Fruit fly (Drosophila melanogaster) whole organism, embryonic: ENCODE measurements around the gene ss.
A peak's percentile ranks its signal among the peaks of the same experiment; 100 is the strongest.

Source experiments
- ATbp ChIP-seq: fragments of 200-800 bp; sonication (Bioruptor generic); optimal IDR thresholded peaks from 2 replicates; lab custom pipeline; 2017; ENCODE audit warnings: missing biosample characterization, mild to moderate bottlenecking, missing genetic modification characterization, missing genetic modification reagents
- B-H1 ChIP-seq: fragments of 200-800 bp; sonication (Bioruptor generic); IDR thresholded peaks from 3 replicates; pipeline ENCODE4 v1.3.6; 2022; ENCODE audit warnings: missing biosample characterization, missing genetic modification characterization
- CG10209 ChIP-seq: fragments of 200-800 bp; sonication (Bioruptor generic); optimal IDR thresholded peaks from 3 replicates; lab custom pipeline; 2017; ENCODE audit warnings: missing biosample characterization, mild to moderate bottlenecking, missing genetic modification characterization, missing genetic modification reagents
- CG11247 ChIP-seq: fragments of 200-800 bp; sonication (Bioruptor generic); IDR thresholded peaks from 2 replicates; pipeline ENCODE4 v1.3.6; 2022; ENCODE audit warnings: missing biosample characterization, missing genetic modification characterization
- CG12104 ChIP-seq: fragments of 200-800 bp; sonication (Bioruptor generic); optimal IDR thresholded peaks from 3 replicates; lab custom pipeline; 2016; ENCODE audit warnings: missing biosample characterization, missing genetic modification characterization
- CG13123 ChIP-seq: fragments of 200-800 bp; sonication (Bioruptor generic); optimal IDR thresholded peaks from 2 replicates; lab custom pipeline; 2016; ENCODE audit warnings: missing biosample characterization, missing genetic modification characterization
- CG17361 ChIP-seq: fragments of 200-800 bp; sonication (Bioruptor generic); IDR thresholded peaks from 3 replicates; pipeline ENCODE4 v1.3.6; 2022; ENCODE audit warnings: missing biosample characterization, missing genetic modification characterization
- CG1792 ChIP-seq: fragments of 200-800 bp; sonication (Bioruptor generic); optimal IDR thresholded peaks from 2 replicates; lab custom pipeline; 2016; ENCODE audit warnings: missing biosample characterization, missing genetic modification characterization
- CG2678 ChIP-seq: fragments of 200-800 bp; sonication (Bioruptor generic); optimal IDR thresholded peaks from 3 replicates; lab custom pipeline; 2019; ENCODE audit warnings: missing biosample characterization, mild to moderate bottlenecking, missing genetic modification characterization, moderate library complexity
- CG3065 ChIP-seq: fragments of 200-800 bp; sonication (Bioruptor generic); optimal IDR thresholded peaks from 2 replicates; lab custom pipeline; 2016; ENCODE audit warnings: missing biosample characterization, missing genetic modification characterization
- CG3163 ChIP-seq: fragments of 200-800 bp; sonication (Bioruptor generic); optimal IDR thresholded peaks from 3 replicates; lab custom pipeline; 2016; ENCODE audit warnings: missing biosample characterization, missing genetic modification characterization
- CG33213 ChIP-seq: fragments of 200-800 bp; sonication (Bioruptor generic); optimal IDR thresholded peaks from 3 replicates; lab custom pipeline; 2016; ENCODE audit warnings: missing biosample characterization, missing genetic modification characterization
- CG3995 ChIP-seq: fragments of 200-800 bp; sonication (Bioruptor generic); optimal IDR thresholded peaks from 3 replicates; lab custom pipeline; 2016; ENCODE audit warnings: missing biosample characterization, missing genetic modification characterization
- CG4730 ChIP-seq: fragments of 200-800 bp; sonication (Bioruptor generic); IDR thresholded peaks from 2 replicates; pipeline ENCODE4 v1.3.6; 2022; ENCODE audit warnings: missing biosample characterization, missing genetic modification characterization
- CG4820 ChIP-seq: fragments of 200-800 bp; sonication (Bioruptor generic); optimal IDR thresholded peaks from 3 replicates; lab custom pipeline; 2016; ENCODE audit warnings: missing biosample characterization, missing genetic modification characterization
- CG6683 ChIP-seq: fragments of 200-800 bp; sonication (Bioruptor generic); optimal IDR thresholded peaks from 2 replicates; lab custom pipeline; 2017; ENCODE audit warnings: missing biosample characterization, mild to moderate bottlenecking, missing genetic modification characterization, missing genetic modification reagents
- CG7786 ChIP-seq: fragments of 200-800 bp; sonication (Bioruptor generic); optimal IDR thresholded peaks from 2 replicates; lab custom pipeline; 2016; ENCODE audit warnings: missing biosample characterization, missing genetic modification characterization
- CG7987 ChIP-seq: fragments of 200-800 bp; sonication (Bioruptor generic); optimal IDR thresholded peaks from 2 replicates; lab custom pipeline; 2018; ENCODE audit warnings: missing biosample characterization, mild to moderate bottlenecking, missing genetic modification characterization, moderate library complexity
- Dad ChIP-seq: fragments of 200-800 bp; sonication (Bioruptor generic); optimal IDR thresholded peaks from 3 replicates; lab custom pipeline; 2016; ENCODE audit warnings: missing biosample characterization, missing genetic modification characterization
- Dp ChIP-seq: fragments of 200-800 bp; sonication (Bioruptor generic); optimal IDR thresholded peaks from 2 replicates; lab custom pipeline; 2018; ENCODE audit warnings: missing biosample characterization, mild to moderate bottlenecking, missing genetic modification characterization, moderate library complexity
- Drgx ChIP-seq: fragments of 200-800 bp; sonication (Bioruptor generic); IDR thresholded peaks from 2 replicates; pipeline ENCODE4 v1.3.6; 2022; ENCODE audit warnings: missing biosample characterization, missing genetic modification characterization
- Eip74EF ChIP-seq, 2 experiments: fragments of 200-800 bp in 1 of 2; fragments of >200 bp in 1 of 2; sonication (Bioruptor generic) in 1 of 2; optimal IDR thresholded peaks; 2 replicates each; lab custom pipeline; 2017 to 2019; ENCODE audit warnings: missing biosample characterization in 2 of 2, missing genetic modification characterization in 2 of 2, mild to moderate bottlenecking in 1 of 2, moderate library complexity in 1 of 2
- Hmr ChIP-seq: fragments of 200-800 bp; sonication (Bioruptor generic); optimal IDR thresholded peaks from 3 replicates; lab custom pipeline; 2017; ENCODE audit warnings: mild to moderate bottlenecking, missing biosample characterization, missing genetic modification reagents, missing genetic modification characterization
- Mad ChIP-seq: fragments of 200-800 bp; sonication (Bioruptor generic); optimal IDR thresholded peaks from 2 replicates; lab custom pipeline; 2016; ENCODE audit warnings: missing biosample characterization, missing genetic modification characterization
- Meics ChIP-seq: fragments of 200-800 bp; sonication (Bioruptor generic); optimal IDR thresholded peaks from 2 replicates; lab custom pipeline; 2017; ENCODE audit warnings: missing biosample characterization, mild to moderate bottlenecking, missing genetic modification characterization
- Neu2 ChIP-seq: fragments of 200-800 bp; sonication (Bioruptor generic); optimal IDR thresholded peaks from 3 replicates; lab custom pipeline; 2016; ENCODE audit warnings: missing biosample characterization, missing genetic modification characterization, borderline replicate concordance
- Oli ChIP-seq: fragments of 200-800 bp; sonication (Bioruptor generic); optimal IDR thresholded peaks from 2 replicates; lab custom pipeline; 2018; ENCODE audit warnings: missing biosample characterization, mild to moderate bottlenecking, missing genetic modification characterization, moderate library complexity
- Ravus ChIP-seq: fragments of 200-800 bp; sonication (Bioruptor generic); IDR thresholded peaks from 2 replicates; pipeline ENCODE4 v1.3.6; 2022; ENCODE audit warnings: missing biosample characterization, missing genetic modification characterization
- Ssrp ChIP-seq: fragments of 200-800 bp; sonication (Bioruptor generic); optimal IDR thresholded peaks from 2 replicates; lab custom pipeline; 2018; ENCODE audit warnings: missing biosample characterization, mild to moderate bottlenecking, missing genetic modification characterization, moderate library complexity
- Usf ChIP-seq: fragments of 200-800 bp; sonication (Bioruptor generic); optimal IDR thresholded peaks from 2 replicates; lab custom pipeline; 2017; ENCODE audit warnings: missing genotype, missing biosample characterization, missing genetic modification characterization
- Xbp1 ChIP-seq: fragments of 200-800 bp; sonication (Bioruptor generic); optimal IDR thresholded peaks from 3 replicates; lab custom pipeline; 2016; ENCODE audit warnings: missing biosample characterization, mild to moderate bottlenecking, missing genetic modification characterization
- abd-A ChIP-seq: fragments of 200-800 bp; sonication (Bioruptor generic); optimal IDR thresholded peaks from 3 replicates; lab custom pipeline; 2019; ENCODE audit warnings: missing biosample characterization, mild to moderate bottlenecking, missing genetic modification characterization, moderate library complexity
- ap ChIP-seq: fragments of 200-800 bp; sonication (Bioruptor generic); IDR thresholded peaks from 2 replicates; pipeline ENCODE4 v1.3.6; 2022; ENCODE audit warnings: missing biosample characterization, missing genetic modification characterization
- bab2 ChIP-seq: fragments of 200-800 bp; sonication (Bioruptor generic); optimal IDR thresholded peaks from 2 replicates; lab custom pipeline; 2016; ENCODE audit warnings: missing biosample characterization, missing genetic modification characterization
- bigmax ChIP-seq: fragments of 200-800 bp; sonication (Bioruptor generic); optimal IDR thresholded peaks from 2 replicates; lab custom pipeline; 2018; ENCODE audit warnings: missing biosample characterization, mild to moderate bottlenecking, missing genetic modification characterization
- bowl ChIP-seq: fragments of 200-800 bp; sonication (Bioruptor generic); IDR thresholded peaks from 2 replicates; pipeline ENCODE4 v1.3.6; 2022; ENCODE audit warnings: missing biosample characterization, missing genetic modification characterization
- chinmo ChIP-seq: fragments of 200-800 bp; sonication (Bioruptor generic); IDR thresholded peaks from 4 replicates; pipeline ENCODE4 v1.3.6; 2022; ENCODE audit warnings: missing biosample characterization, missing genetic modification characterization; ENCODE audit not compliant: partially characterized antibody
- crol ChIP-seq: fragments of 200-800 bp; sonication (Bioruptor generic); IDR thresholded peaks from 2 replicates; pipeline ENCODE4 v1.3.6; 2022; ENCODE audit warnings: missing biosample characterization, missing genetic modification characterization
- cwo ChIP-seq: fragments of 200-800 bp; sonication (Bioruptor generic); optimal IDR thresholded peaks from 3 replicates; lab custom pipeline; 2017; ENCODE audit warnings: missing biosample characterization, missing genetic modification characterization, mild to moderate bottlenecking, moderate library complexity, missing genetic modification reagents
- disco-r ChIP-seq: fragments of 200-800 bp; sonication (Bioruptor generic); optimal IDR thresholded peaks from 2 replicates; lab custom pipeline; 2016; ENCODE audit warnings: missing biosample characterization, missing genetic modification characterization
- gt ChIP-seq: fragments of 200-800 bp; sonication (Bioruptor generic); IDR thresholded peaks from 2 replicates; pipeline ENCODE4 v1.3.6; 2022; ENCODE audit warnings: missing biosample characterization, missing genetic modification characterization
- kni ChIP-seq: fragments of 200-800 bp; sonication (Bioruptor generic); optimal IDR thresholded peaks from 3 replicates; lab custom pipeline; 2017; ENCODE audit warnings: mild to moderate bottlenecking, missing biosample characterization, missing genetic modification reagents, missing genetic modification characterization
- nmo ChIP-seq: fragments of 200-800 bp; sonication (Bioruptor generic); optimal IDR thresholded peaks from 2 replicates; lab custom pipeline; 2018; ENCODE audit warnings: missing biosample characterization, mild to moderate bottlenecking, missing genetic modification characterization, moderate library complexity
- pan ChIP-seq, 4 experiments: fragments of >200 bp in 3 of 4; fragments of 200-800 bp in 1 of 4; sonication (Bioruptor generic) in 1 of 4; optimal IDR thresholded peaks in 3 of 4; IDR thresholded peaks in 1 of 4; 2 replicates each; pipeline versions ENCODE4 v1.3.6 to Lab custom; 2017 to 2022; ENCODE audit warnings: missing biosample characterization in 2 of 4, missing genetic modification characterization in 2 of 4, mixed read lengths in 1 of 4
- pfk ChIP-seq: fragments of 200-800 bp; sonication (Bioruptor generic); optimal IDR thresholded peaks from 2 replicates; lab custom pipeline; 2018; ENCODE audit warnings: missing biosample characterization, mild to moderate bottlenecking, missing genetic modification characterization, moderate library complexity
- tap ChIP-seq: fragments of 200-800 bp; optimal IDR thresholded peaks from 3 replicates; lab custom pipeline; 2019; ENCODE audit warnings: missing biosample characterization, mild to moderate bottlenecking, missing genetic modification characterization, moderate library complexity
- wor ChIP-seq: fragments of 200-800 bp; sonication (Bioruptor generic); IDR thresholded peaks from 2 replicates; pipeline ENCODE4 v1.3.6; 2022; ENCODE audit warnings: missing biosample characterization, missing genetic modification characterization

The ss gene

DNA sequence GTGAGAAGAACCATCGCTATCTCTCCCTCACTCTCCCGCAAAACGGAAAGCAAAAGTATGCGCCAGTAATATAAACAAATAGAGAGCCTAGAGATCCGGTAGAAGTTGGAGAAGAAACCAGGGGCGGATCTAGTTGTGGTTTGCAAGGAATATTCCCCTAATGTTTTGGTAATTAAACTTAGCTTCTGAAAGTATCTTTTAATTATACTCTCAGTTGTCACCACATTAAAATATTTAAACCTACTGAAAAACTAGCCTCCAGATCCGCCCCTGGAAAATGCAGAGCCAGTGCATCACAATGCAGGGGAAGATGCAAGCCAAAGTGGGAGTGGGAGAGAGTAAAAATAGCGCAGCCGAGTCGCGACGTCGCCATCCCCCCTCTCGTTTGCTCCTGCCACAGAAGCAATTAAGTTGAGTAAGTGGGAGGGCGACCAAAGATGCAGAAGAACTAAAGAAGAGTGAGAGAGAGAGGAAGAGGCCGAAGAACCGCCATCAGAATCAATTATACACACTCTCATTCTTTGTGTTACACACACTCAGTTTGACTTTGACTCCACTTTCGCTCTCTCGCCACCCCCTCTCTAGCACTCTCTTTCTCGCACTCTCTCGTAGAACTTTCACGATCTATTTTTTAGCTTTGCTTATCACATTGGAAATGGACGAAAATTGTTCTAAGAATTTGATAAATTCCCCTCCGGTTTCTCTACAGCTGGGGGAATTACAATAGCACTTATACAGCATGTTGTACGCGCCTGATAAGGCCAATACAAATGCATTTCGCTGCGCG is 45.9 kb upstream of the ss start (continued):
- TF ChIP-seq Dp (GFP tag; lab: Kevin White, UChicago) (no peak), ap (GFP tag; lab: Robert Waterston, UW) (peak; percentile 90), Mad (GFP tag; lab: Kevin White, UChicago) (peak; percentile 91), kni (GFP tag; lab: Kevin White, UChicago) (peak; percentile 93), abd-A (tag; lab: Kevin White, UChicago) (no peak), CG12104 (GFP tag; lab: Kevin White, UChicago) (peak; percentile 88), CG11247 (peak; percentile 92), CG10209 (GFP tag; lab: Kevin White, UChicago) (peak; percentile 90), CG33213 (GFP tag; lab: Kevin White, UChicago) (peak; percentile 92), CG7987 (peak; percentile 71), gt (GFP tag; lab: Robert Waterston, UW) (peak; percentile 96), Ravus (GFP tag; lab: Robert Waterston, UW) (peak; percentile 78), CG1792 (GFP tag; lab: Kevin White, UChicago) (peak; percentile 89), tap (tag; lab: Kevin White, UChicago) (peak; percentile 95), pan (optimal IDR thresholded peaks at IDR 0.05; lab: Kevin White, UChicago) (no peak), pan (GFP tag; optimal IDR thresholded peaks at IDR 0.05 in 1 of 2, IDR thresholded peaks at IDR 0.05 in 1 of 2) (peak in 1 of 2 experiments; percentile 92), crol (GFP tag; lab: Robert Waterston, UW) (peak; percentile 90), CG17361 (GFP tag; lab: Robert Waterston, UW) (peak; percentile 97), CG3065 (peak; percentile 86), chinmo (GFP tag; lab: Robert Waterston, UW) (0 out of 4 replicates have a peak, but pooled peaks have one; percentile 44), ATbp (GFP tag; lab: Kevin White, UChicago) (peak; percentile 95), B-H1 (peak; percentile 89), bigmax (peak; percentile 9), CG13123 (GFP tag; lab: Kevin White, UChicago) (peak; percentile 66), disco-r (GFP tag; lab: Kevin White, UChicago) (peak; percentile 80), Xbp1 (peak; percentile 93), Neu2 (GFP tag; lab: Kevin White, UChicago) (peak; percentile 76), CG3995 (peak; percentile 23), CG3163 (GFP tag; lab: Kevin White, UChicago) (peak; percentile 64), CG4820 (peak; percentile 95), Eip74EF (GFP tag; optimal IDR thresholded peaks at IDR 0.05; lab: Kevin White, UChicago) (peak in 1 of 2 experiments; percentile 88), CG4730 (GFP tag; lab: Robert Waterston, UW) (peak; percentile 92), CG2678 (tag; lab: Kevin White, UChicago) (peak; percentile 96), Dad (peak; percentile 92), bab2 (GFP tag; lab: Kevin White, UChicago) (peak; percentile 97), wor (peak; percentile 94), Hmr (peak; percentile 19), Meics (GFP tag; lab: Kevin White, UChicago) (peak; percentile 76), Drgx (peak; percentile 99), CG6683 (GFP tag; lab: Kevin White, UChicago) (peak; percentile 49), Ssrp (peak; percentile 97), bowl (peak; percentile 75), Oli (tag; lab: Kevin White, UChicago) (peak; percentile 93), cwo (peak; percentile 73), nmo (peak; percentile 97), CG7786 (GFP tag; lab: Kevin White, UChicago) (peak; percentile 91), pfk (GFP tag; lab: Kevin White, UChicago) (no peak), Usf (peak; percentile 92)
